Fruit fly (Drosophila melanogaster) whole organism, embryonic: ENCODE results near the gene CG10041.

Experiments
- B-H2 ChIP-seq: fragments of 200-800 bp; sonication (Bioruptor generic); optimal IDR thresholded peaks from 2 replicates; lab custom pipeline; 2018; ENCODE audit warnings: missing biosample characterization, mild to moderate bottlenecking, missing genetic modification characterization
- CG10366 ChIP-seq: fragments of 200-800 bp; sonication (Bioruptor generic); IDR thresholded peaks from 2 replicates; pipeline ENCODE4 v1.3.6; 2022; ENCODE audit warnings: missing biosample characterization, missing genetic modification characterization
- CG11504 ChIP-seq: fragments of 200-800 bp; sonication (Bioruptor generic); optimal IDR thresholded peaks from 3 replicates; lab custom pipeline; 2019; ENCODE audit warnings: missing biosample characterization, mild to moderate bottlenecking, missing genetic modification characterization, moderate library complexity
- CG11695 ChIP-seq: fragments of 200-800 bp; sonication (Bioruptor generic); IDR thresholded peaks from 3 replicates; pipeline ENCODE4 v1.3.6; 2022; ENCODE audit warnings: missing biosample characterization, missing genetic modification characterization
- CG12299 ChIP-seq: fragments of 200-800 bp; sonication (Bioruptor generic); optimal IDR thresholded peaks from 2 replicates; lab custom pipeline; 2018; ENCODE audit warnings: missing biosample characterization, mild to moderate bottlenecking, missing genetic modification characterization
- CG14860 ChIP-seq: fragments of 200-800 bp; sonication (Bioruptor generic); IDR thresholded peaks from 3 replicates; pipeline ENCODE4 v1.3.6; 2022; ENCODE audit warnings: missing biosample characterization, missing genetic modification characterization; ENCODE audit not compliant: partially characterized antibody
- CG1529 ChIP-seq: fragments of 200-800 bp; sonication (Bioruptor generic); optimal IDR thresholded peaks from 3 replicates; lab custom pipeline; 2018; ENCODE audit warnings: missing biosample characterization, missing genetic modification characterization
- CG15601 ChIP-seq: fragments of 200-800 bp; sonication (Bioruptor generic); optimal IDR thresholded peaks from 3 replicates; lab custom pipeline; 2019; ENCODE audit warnings: missing biosample characterization, mild to moderate bottlenecking, missing genetic modification characterization, moderate library complexity
- CG17612 ChIP-seq: fragments of 200-800 bp; sonication (Bioruptor generic); IDR thresholded peaks from 2 replicates; pipeline ENCODE4 v1.3.6; 2022; ENCODE audit warnings: missing biosample characterization, missing genetic modification characterization
- CG1792 ChIP-seq: fragments of 200-800 bp; sonication (Bioruptor generic); optimal IDR thresholded peaks from 2 replicates; lab custom pipeline; 2016; ENCODE audit warnings: missing biosample characterization, missing genetic modification characterization
- CG32532 ChIP-seq: fragments of 200-800 bp; sonication (Bioruptor generic); IDR thresholded peaks from 2 replicates; pipeline ENCODE4 v1.3.6; 2022; ENCODE audit warnings: missing biosample characterization, missing genetic modification characterization
- CG34422 ChIP-seq: fragments of 200-800 bp; sonication (Bioruptor generic); IDR thresholded peaks from 3 replicates; pipeline ENCODE4 v1.3.6; 2022; ENCODE audit warnings: missing biosample characterization, missing genetic modification characterization
- CG4424 ChIP-seq: fragments of 200-800 bp; sonication (Bioruptor generic); optimal IDR thresholded peaks from 3 replicates; lab custom pipeline; 2016; ENCODE audit warnings: missing biosample characterization, missing genetic modification characterization
- CG5953 ChIP-seq: fragments of 200-800 bp; sonication (Bioruptor generic); IDR thresholded peaks from 2 replicates; pipeline ENCODE4 v1.3.6; 2022; ENCODE audit warnings: missing biosample characterization, missing genetic modification characterization
- CG6791 ChIP-seq: fragments of 200-800 bp; sonication (Bioruptor generic); IDR thresholded peaks from 3 replicates; pipeline ENCODE4 v1.3.6; 2022; ENCODE audit warnings: missing biosample characterization, missing genetic modification characterization; ENCODE audit not compliant: partially characterized antibody
- CG7556 ChIP-seq: fragments of 200-800 bp; sonication (Bioruptor generic); optimal IDR thresholded peaks from 2 replicates; lab custom pipeline; 2017; ENCODE audit warnings: missing biosample characterization, mild to moderate bottlenecking, missing genetic modification characterization
- CG8281 ChIP-seq: fragments of 200-800 bp; sonication (Bioruptor generic); optimal IDR thresholded peaks from 2 replicates; lab custom pipeline; 2018; ENCODE audit warnings: missing biosample characterization, mild to moderate bottlenecking, missing genetic modification characterization, moderate library complexity
- CG8924 ChIP-seq: fragments of 200-800 bp; optimal IDR thresholded peaks from 3 replicates; lab custom pipeline; 2019; ENCODE audit warnings: missing biosample characterization, mild to moderate bottlenecking, missing genetic modification characterization, moderate library complexity
- CG8944 ChIP-seq: fragments of 200-800 bp; sonication (Bioruptor generic); optimal IDR thresholded peaks from 3 replicates; lab custom pipeline; 2016; ENCODE audit warnings: missing biosample characterization, missing genetic modification characterization
- CG9817 ChIP-seq: fragments of 200-800 bp; sonication (Bioruptor generic); optimal IDR thresholded peaks from 2 replicates; lab custom pipeline; 2018; ENCODE audit warnings: missing biosample characterization, mild to moderate bottlenecking, missing genetic modification characterization, moderate library complexity
- Chrac-16 ChIP-seq: fragments of 200-800 bp; sonication (Bioruptor generic); optimal IDR thresholded peaks from 3 replicates; lab custom pipeline; 2016; ENCODE audit warnings: missing biosample characterization, missing genetic modification characterization
- CrebB ChIP-seq: fragments of 200-800 bp; sonication (Bioruptor generic); optimal IDR thresholded peaks from 3 replicates; lab custom pipeline; 2018; ENCODE audit warnings: missing biosample characterization, mild to moderate bottlenecking, missing genetic modification characterization
- Deaf1 ChIP-seq: fragments of 200-800 bp; optimal IDR thresholded peaks from 3 replicates; lab custom pipeline; 2019; ENCODE audit warnings: missing biosample characterization, mild to moderate bottlenecking, missing genetic modification characterization, moderate library complexity
- E2f2 ChIP-seq: fragments of 200-800 bp; sonication (Bioruptor generic); IDR thresholded peaks from 2 replicates; pipeline ENCODE4 v1.3.6; 2022; ENCODE audit warnings: missing biosample characterization, missing genetic modification characterization
- GATAe ChIP-seq: fragments of 200-800 bp; sonication (Bioruptor generic); conservative IDR thresholded peaks from 2 replicates; pipeline ENCODE4 v1.3.6; 2022; ENCODE audit warnings: missing biosample characterization, missing genetic modification characterization
- Gsc ChIP-seq: fragments of 200-800 bp; sonication (Bioruptor generic); IDR thresholded peaks from 2 replicates; pipeline ENCODE4 v1.3.6; 2022; ENCODE audit warnings: missing biosample characterization, missing genetic modification characterization
- HHEX ChIP-seq: fragments of 200-800 bp; sonication (Bioruptor generic); optimal IDR thresholded peaks from 3 replicates; lab custom pipeline; 2017; ENCODE audit warnings: missing biosample characterization, mild to moderate bottlenecking, missing genetic modification characterization, missing genetic modification reagents
- Hey ChIP-seq: fragments of 200-800 bp; sonication (Bioruptor generic); optimal IDR thresholded peaks from 3 replicates; lab custom pipeline; 2018; ENCODE audit warnings: missing biosample characterization, mild to moderate bottlenecking, missing genetic modification characterization
- Hmx ChIP-seq: fragments of 200-800 bp; sonication (Bioruptor generic); optimal IDR thresholded peaks from 2 replicates; lab custom pipeline; 2016; ENCODE audit warnings: missing biosample characterization, missing genetic modification characterization
- Hr78 ChIP-seq, 2 experiments: fragments of 200-800 bp in 1 of 2; fragments of >200 bp in 1 of 2; sonication (Bioruptor generic) in 1 of 2; optimal IDR thresholded peaks; 2 replicates each; lab custom pipeline; 2017 to 2019; ENCODE audit warnings: missing biosample characterization in 2 of 2, missing genetic modification characterization in 2 of 2, mild to moderate bottlenecking in 1 of 2, moderate library complexity in 1 of 2
- MTF-1 ChIP-seq: fragments of 200-800 bp; sonication (Bioruptor generic); optimal IDR thresholded peaks from 2 replicates; lab custom pipeline; 2018; ENCODE audit warnings: missing biosample characterization, mild to moderate bottlenecking, missing genetic modification characterization, borderline replicate concordance
- Mes4 ChIP-seq: fragments of 200-800 bp; sonication (Bioruptor generic); optimal IDR thresholded peaks from 2 replicates; lab custom pipeline; 2016; ENCODE audit warnings: missing biosample characterization, missing genetic modification characterization
- Taf1 ChIP-seq: fragments of 200-800 bp; sonication (Bioruptor generic); IDR thresholded peaks from 2 replicates; pipeline ENCODE4 v1.3.6; 2022; ENCODE audit warnings: missing biosample characterization, missing genetic modification characterization
- Trl ChIP-seq, 3 experiments: fragments of >200 bp in 2 of 3; fragments of 200-800 bp in 1 of 3; sonication (Bioruptor generic) in 1 of 3; optimal IDR thresholded peaks; 2 replicates in 1 of 3; 3 replicates in 2 of 3; lab custom pipeline; 2016 to 2017; ENCODE audit warnings: missing biosample characterization in 1 of 3, missing genetic modification characterization in 1 of 3
- ab ChIP-seq: fragments of 200-800 bp; sonication (Bioruptor generic); optimal IDR thresholded peaks from 2 replicates; lab custom pipeline; 2016; ENCODE audit warnings: missing biosample characterization, missing genetic modification characterization
- bsh ChIP-seq, 2 experiments: fragments of 200-800 bp; sonication (Bioruptor generic); optimal IDR thresholded peaks; 2 replicates each; lab custom pipeline; 2017 to 2018; ENCODE audit warnings: mild to moderate bottlenecking in 2 of 2, missing biosample characterization in 2 of 2, missing genetic modification characterization in 2 of 2, moderate library complexity in 1 of 2
- cg ChIP-seq: fragments of 200-800 bp; sonication (Bioruptor generic); optimal IDR thresholded peaks from 3 replicates; lab custom pipeline; 2019; ENCODE audit warnings: missing biosample characterization, mild to moderate bottlenecking, missing genetic modification characterization, moderate library complexity
- chif ChIP-seq, 2 experiments: fragments of 200-800 bp; sonication (Bioruptor generic); optimal IDR thresholded peaks; 3 replicates each; lab custom pipeline; 2016; ENCODE audit warnings: missing biosample characterization in 2 of 2, missing genetic modification characterization in 2 of 2
- disco-r ChIP-seq: fragments of 200-800 bp; sonication (Bioruptor generic); optimal IDR thresholded peaks from 2 replicates; lab custom pipeline; 2016; ENCODE audit warnings: missing biosample characterization, missing genetic modification characterization
- gro ChIP-seq: fragments of 200-800 bp; sonication (Bioruptor generic); optimal IDR thresholded peaks from 2 replicates; lab custom pipeline; 2016; ENCODE audit warnings: missing biosample characterization, missing genetic modification characterization
- jigr1 ChIP-seq: fragments of 200-800 bp; sonication (Bioruptor generic); IDR thresholded peaks from 3 replicates; pipeline ENCODE4 v1.3.6; 2022; ENCODE audit warnings: missing biosample characterization, missing genetic modification characterization
- jing ChIP-seq: fragments of 200-800 bp; sonication (Bioruptor generic); optimal IDR thresholded peaks from 2 replicates; lab custom pipeline; 2018; ENCODE audit warnings: missing biosample characterization, mild to moderate bottlenecking, missing genetic modification characterization
- lab ChIP-seq: fragments of 200-800 bp; sonication (Bioruptor generic); optimal IDR thresholded peaks from 3 replicates; lab custom pipeline; 2017; ENCODE audit warnings: missing biosample characterization, missing genetic modification characterization, mild to moderate bottlenecking, moderate library complexity, missing genetic modification reagents
- org-1 ChIP-seq: fragments of 200-800 bp; sonication (Bioruptor generic); optimal IDR thresholded peaks from 2 replicates; lab custom pipeline; 2017; ENCODE audit warnings: missing biosample characterization, missing genetic modification characterization
- pita ChIP-seq: fragments of 200-800 bp; sonication (Bioruptor generic); optimal IDR thresholded peaks from 2 replicates; lab custom pipeline; 2017; ENCODE audit warnings: missing biosample characterization, mild to moderate bottlenecking, missing genetic modification characterization
- so ChIP-seq: fragments of 200-800 bp; sonication (Bioruptor generic); IDR thresholded peaks from 3 replicates; pipeline ENCODE4 v1.3.6; 2022; ENCODE audit warnings: missing biosample characterization, missing genetic modification characterization
- ttk ChIP-seq: fragments of 200-800 bp; sonication (Bioruptor generic); IDR thresholded peaks from 2 replicates; pipeline ENCODE4 v2.1.2; 2022; ENCODE audit warnings: missing biosample characterization, missing genetic modification characterization
- yki ChIP-seq: fragments of >200 bp; optimal IDR thresholded peaks from 3 replicates; lab custom pipeline; 2018
- zfh1 ChIP-seq: fragments of 200-800 bp; sonication (Bioruptor generic); IDR thresholded peaks from 3 replicates; pipeline ENCODE4 v1.3.6; 2022; ENCODE audit warnings: missing biosample characterization, missing genetic modification characterization

Gene CG10041

dm6 chr3R:12369135-12369792, 17.4 kb upstream of the CG10041 start, which contains the start of gene GstD1 (continued):
- TF ChIP-seq jing (no peak), pita (GFP tag; lab: Kevin White, UChicago) (no peak), CG17612 (GFP tag; lab: Robert Waterston, UW) (no peak), CrebB (tag; lab: Kevin White, UChicago) (no peak), CG1792 (GFP tag; lab: Kevin White, UChicago) (no peak), chif (GFP tag; optimal IDR thresholded peaks at IDR 0.05; lab: Kevin White, UChicago) (peak; percentile 11 to 62), B-H2 (GFP tag; lab: Kevin White, UChicago) (peak; percentile 79), Taf1 (no peak), Hey (peak; percentile 18), Chrac-16 (peak; percentile 51), gro (GFP tag; lab: Kevin White, UChicago) (peak; percentile 8), ttk (GFP tag; lab: Robert Waterston, UW) (0 out of 2 replicates have a peak, but pooled peaks have one; percentile 23), CG11695 (GFP tag; lab: Robert Waterston, UW) (0 out of 3 replicates have a peak, but pooled peaks have one; percentile 10), E2f2 (GFP tag; lab: Robert Waterston, UW) (0 out of 2 replicates have a peak, but pooled peaks have one; percentile 25), CG8944 (peak; percentile 23), HHEX (GFP tag; lab: Kevin White, UChicago) (peak; percentile 47), Hmx (GFP tag; lab: Kevin White, UChicago) (no peak), CG15601 (tag; lab: Kevin White, UChicago) (no peak), CG32532 (peak; percentile 40; the same call in 1 of the 2 replicates), bsh (GFP tag; optimal IDR thresholded peaks at IDR 0.05; lab: Kevin White, UChicago) (peak in 1 of 2 experiments; percentile 68), zfh1 (GFP tag; lab: Robert Waterston, UW) (no peak), CG7556 (GFP tag; lab: Kevin White, UChicago) (peak; percentile 53), so (GFP tag; lab: Robert Waterston, UW) (no peak; the same call in 2 of the 3 replicates), CG8924 (tag; lab: Kevin White, UChicago) (peak; percentile 46), CG12299 (tag; lab: Kevin White, UChicago) (no peak), CG11504 (tag; lab: Kevin White, UChicago) (peak; percentile 50), Deaf1 (tag; lab: Kevin White, UChicago) (peak; percentile 20), CG10366 (peak; percentile 21; the same call in 1 of the 2 replicates), Mes4 (GFP tag; lab: Kevin White, UChicago) (no peak), CG9817 (tag; lab: Kevin White, UChicago) (peak; percentile 30), lab (GFP tag; lab: Kevin White, UChicago) (peak; percentile 43), disco-r (GFP tag; lab: Kevin White, UChicago) (no peak), CG4424 (peak; percentile 8), org-1 (GFP tag; lab: Kevin White, UChicago) (peak; percentile 25), MTF-1 (no peak), CG1529 (GFP tag; lab: Kevin White, UChicago) (no peak), CG34422 (GFP tag; lab: Robert Waterston, UW) (peak; percentile 81; the same call in 1 of the 3 replicates), Trl (optimal IDR thresholded peaks at IDR 0.05; lab: Kevin White, UChicago) (peak; percentile 69 to 83), Trl (GFP tag; optimal IDR thresholded peaks at IDR 0.05; lab: Kevin White, UChicago) (peak; percentile 33), GATAe (GFP tag; lab: Robert Waterston, UW) (no peak), CG8281 (no peak), ab (GFP tag; lab: Kevin White, UChicago) (peak; percentile 58), Gsc (GFP tag; lab: Robert Waterston, UW) (no peak), jigr1 (GFP tag; lab: Robert Waterston, UW) (no peak), cg (GFP tag; lab: Kevin White, UChicago) (peak; percentile 76), yki (lab: Kevin White, UChicago) (no peak), CG5953 (GFP tag; lab: Robert Waterston, UW) (no peak), CG14860 (GFP tag; lab: Robert Waterston, UW) (no peak), CG6791 (GFP tag; lab: Robert Waterston, UW) (0 out of 3 replicates have a peak, but pooled peaks have one; percentile 27), Hr78 (GFP tag; optimal IDR thresholded peaks at IDR 0.05; lab: Kevin White, UChicago) (peak in 1 of 2 experiments; percentile 23)
